Fruit fly (Drosophila melanogaster) whole organism, embryonic: ENCODE measurements around the gene CG7512.

Experiments used
- Atf3 ChIP-seq: fragments of 200-800 bp; sonication (Bioruptor generic); optimal IDR thresholded peaks from 3 replicates; lab custom pipeline; 2016; ENCODE audit warnings: missing biosample characterization, missing genetic modification characterization
- Atf6 ChIP-seq: fragments of 200-800 bp; sonication (Bioruptor generic); IDR thresholded peaks from 2 replicates; pipeline ENCODE4 v1.3.6; 2022; ENCODE audit warnings: missing biosample characterization, missing genetic modification characterization
- Awh ChIP-seq: fragments of 200-800 bp; sonication (Bioruptor generic); IDR thresholded peaks from 2 replicates; pipeline ENCODE4, ENCODE4 v1.3.6; 2022; ENCODE audit warnings: missing biosample characterization, missing genetic modification characterization
- B-H2 ChIP-seq: fragments of 200-800 bp; sonication (Bioruptor generic); optimal IDR thresholded peaks from 2 replicates; lab custom pipeline; 2018; ENCODE audit warnings: missing biosample characterization, mild to moderate bottlenecking, missing genetic modification characterization
- C15 ChIP-seq: fragments of 200-800 bp; sonication (Bioruptor generic); IDR thresholded peaks from 3 replicates; pipeline ENCODE4 v1.3.6; 2022; ENCODE audit warnings: missing biosample characterization, missing genetic modification characterization
- CG1024 ChIP-seq: fragments of 200-800 bp; sonication (Bioruptor generic); IDR thresholded peaks from 2 replicates; pipeline ENCODE4 v1.3.6; 2022; ENCODE audit warnings: missing biosample characterization, missing genetic modification characterization
- CG10267 ChIP-seq: fragments of 200-800 bp; sonication (Bioruptor generic); optimal IDR thresholded peaks from 2 replicates; lab custom pipeline; 2018; ENCODE audit warnings: missing biosample characterization, mild to moderate bottlenecking, missing genetic modification characterization, moderate library complexity
- CG11085 ChIP-seq: fragments of 200-800 bp; sonication (Bioruptor generic); IDR thresholded peaks from 2 replicates; pipeline ENCODE4 v1.3.6; 2022; ENCODE audit warnings: missing biosample characterization, missing genetic modification characterization
- CG11398 ChIP-seq: fragments of 200-800 bp; sonication (Bioruptor generic); optimal IDR thresholded peaks from 2 replicates; lab custom pipeline; 2016; ENCODE audit warnings: missing biosample characterization, missing genetic modification characterization
- CG12071 ChIP-seq: fragments of 200-800 bp; sonication (Bioruptor generic); optimal IDR thresholded peaks from 3 replicates; lab custom pipeline; 2018; ENCODE audit warnings: missing biosample characterization, mild to moderate bottlenecking, missing genetic modification characterization
- CG12219 ChIP-seq: fragments of 200-800 bp; sonication (Bioruptor generic); optimal IDR thresholded peaks from 3 replicates; lab custom pipeline; 2018; ENCODE audit warnings: missing biosample characterization, mild to moderate bottlenecking, missing genetic modification characterization
- CG12236 ChIP-seq: fragments of 200-800 bp; sonication (Bioruptor generic); optimal IDR thresholded peaks from 2 replicates; lab custom pipeline; 2016; ENCODE audit warnings: missing biosample characterization, missing genetic modification characterization
- CG13775 ChIP-seq: fragments of 200-800 bp; sonication (Bioruptor generic); optimal IDR thresholded peaks from 3 replicates; lab custom pipeline; 2017; ENCODE audit warnings: missing biosample characterization, mild to moderate bottlenecking, missing genetic modification characterization
- CG13894 ChIP-seq: fragments of 200-800 bp; sonication (Bioruptor generic); optimal IDR thresholded peaks from 3 replicates; lab custom pipeline; 2018; ENCODE audit warnings: missing biosample characterization, mild to moderate bottlenecking, missing genetic modification characterization, moderate library complexity
- CG14014 ChIP-seq: fragments of 200-800 bp; sonication (Bioruptor generic); IDR thresholded peaks from 2 replicates; pipeline ENCODE4 v1.3.6; 2022; ENCODE audit warnings: missing biosample characterization, missing genetic modification characterization
- CG17829 ChIP-seq: fragments of 200-800 bp; optimal IDR thresholded peaks from 2 replicates; lab custom pipeline; 2019; ENCODE audit warnings: missing biosample characterization, mild to moderate bottlenecking, missing genetic modification characterization, moderate library complexity
- CG18262 ChIP-seq: fragments of 200-800 bp; optimal IDR thresholded peaks from 3 replicates; lab custom pipeline; 2019; ENCODE audit warnings: missing biosample characterization, mild to moderate bottlenecking, missing genetic modification characterization, moderate library complexity
- CG18619 ChIP-seq: fragments of 200-800 bp; sonication (Bioruptor generic); optimal IDR thresholded peaks from 3 replicates; lab custom pipeline; 2017; ENCODE audit warnings: missing biosample characterization, mild to moderate bottlenecking, missing genetic modification characterization
- CG2678 ChIP-seq: fragments of 200-800 bp; sonication (Bioruptor generic); optimal IDR thresholded peaks from 3 replicates; lab custom pipeline; 2019; ENCODE audit warnings: missing biosample characterization, mild to moderate bottlenecking, missing genetic modification characterization, moderate library complexity
- CG30020 ChIP-seq: fragments of 200-800 bp; optimal IDR thresholded peaks from 2 replicates; lab custom pipeline; 2019; ENCODE audit warnings: missing biosample characterization, mild to moderate bottlenecking, missing genetic modification characterization, moderate library complexity
- CG30403 ChIP-seq: fragments of 200-800 bp; sonication (Bioruptor generic); optimal IDR thresholded peaks from 3 replicates; lab custom pipeline; 2016; ENCODE audit warnings: missing biosample characterization, missing genetic modification characterization
- CG31224 ChIP-seq: fragments of 200-800 bp; sonication (Bioruptor generic); IDR thresholded peaks from 2 replicates; pipeline ENCODE4 v1.3.6; 2022; ENCODE audit warnings: missing biosample characterization, missing genetic modification characterization
- CG4617 ChIP-seq: fragments of 200-800 bp; sonication (Bioruptor generic); optimal IDR thresholded peaks from 3 replicates; lab custom pipeline; 2016; ENCODE audit warnings: missing biosample characterization, missing genetic modification characterization, borderline replicate concordance
- CG6765 ChIP-seq: fragments of 200-800 bp; sonication (Bioruptor generic); optimal IDR thresholded peaks from 3 replicates; lab custom pipeline; 2017; ENCODE audit warnings: missing biosample characterization, mild to moderate bottlenecking, missing genetic modification characterization
- CG8388 ChIP-seq: fragments of 200-800 bp; sonication (Bioruptor generic); optimal IDR thresholded peaks from 2 replicates; lab custom pipeline; 2019; ENCODE audit warnings: missing biosample characterization, mild to moderate bottlenecking, missing genetic modification characterization, moderate library complexity
- CG8765 ChIP-seq: fragments of 200-800 bp; sonication (Bioruptor generic); IDR thresholded peaks from 2 replicates; pipeline ENCODE4 v1.3.6; 2022; ENCODE audit warnings: missing biosample characterization, missing genetic modification characterization
- CHES-1-like ChIP-seq: fragments of 200-800 bp; sonication (Bioruptor generic); optimal IDR thresholded peaks from 2 replicates; lab custom pipeline; 2016; ENCODE audit warnings: missing biosample characterization, missing genetic modification characterization
- CrebB ChIP-seq: fragments of 200-800 bp; sonication (Bioruptor generic); optimal IDR thresholded peaks from 3 replicates; lab custom pipeline; 2018; ENCODE audit warnings: missing biosample characterization, mild to moderate bottlenecking, missing genetic modification characterization
- D19A ChIP-seq: fragments of 200-800 bp; optimal IDR thresholded peaks from 3 replicates; lab custom pipeline; 2019; ENCODE audit warnings: missing biosample characterization, mild to moderate bottlenecking, missing genetic modification characterization, moderate library complexity
- Elba2 ChIP-seq: fragments of 200-800 bp; sonication (Bioruptor generic); optimal IDR thresholded peaks from 3 replicates; lab custom pipeline; 2016; ENCODE audit warnings: missing biosample characterization, missing genetic modification characterization
- Gsc ChIP-seq: fragments of 200-800 bp; sonication (Bioruptor generic); IDR thresholded peaks from 2 replicates; pipeline ENCODE4 v1.3.6; 2022; ENCODE audit warnings: missing biosample characterization, missing genetic modification characterization
- H2.0 ChIP-seq: fragments of 200-800 bp; sonication (Bioruptor generic); IDR thresholded peaks from 2 replicates; pipeline ENCODE4 v1.3.6; 2022; ENCODE audit warnings: missing biosample characterization, missing genetic modification characterization
- HLH3B ChIP-seq: fragments of 200-800 bp; sonication (Bioruptor generic); IDR thresholded peaks from 2 replicates; pipeline ENCODE4 v1.3.6; 2022; ENCODE audit warnings: missing biosample characterization, missing genetic modification characterization
- Hey ChIP-seq: fragments of 200-800 bp; sonication (Bioruptor generic); optimal IDR thresholded peaks from 3 replicates; lab custom pipeline; 2018; ENCODE audit warnings: missing biosample characterization, mild to moderate bottlenecking, missing genetic modification characterization
- Hr51 ChIP-seq, 2 experiments: fragments of 200-800 bp; sonication (Bioruptor generic); optimal IDR thresholded peaks; 2 replicates in 1 of 2; 3 replicates in 1 of 2; lab custom pipeline; 2016 to 2018; ENCODE audit warnings: missing biosample characterization in 2 of 2, missing genetic modification characterization in 2 of 2, mild to moderate bottlenecking in 1 of 2, moderate library complexity in 1 of 2
- Med ChIP-seq: fragments of 200-800 bp; sonication (Bioruptor generic); peaks from one replicate; lab custom pipeline; 2016; ENCODE audit warnings: missing biosample characterization, missing genetic modification characterization, mild to moderate bottlenecking, inconsistent platforms, moderate library complexity
- Mes4 ChIP-seq: fragments of 200-800 bp; sonication (Bioruptor generic); optimal IDR thresholded peaks from 2 replicates; lab custom pipeline; 2016; ENCODE audit warnings: missing biosample characterization, missing genetic modification characterization
- Optix ChIP-seq: fragments of 200-800 bp; sonication (Bioruptor generic); IDR thresholded peaks from 3 replicates; pipeline ENCODE4 v1.3.6; 2022; ENCODE audit warnings: missing biosample characterization, missing genetic modification characterization
- Ptx1 ChIP-seq: fragments of 200-800 bp; sonication (Bioruptor generic); IDR thresholded peaks from 2 replicates; pipeline ENCODE4 v1.3.6; 2022; ENCODE audit warnings: missing biosample characterization, missing genetic modification characterization
- bbx ChIP-seq: fragments of 200-800 bp; sonication (Bioruptor generic); IDR thresholded peaks from 2 replicates; pipeline ENCODE4 v1.3.6; 2022; ENCODE audit warnings: missing biosample characterization, missing genetic modification characterization; ENCODE audit not compliant: partially characterized antibody
- bigmax ChIP-seq: fragments of 200-800 bp; sonication (Bioruptor generic); optimal IDR thresholded peaks from 2 replicates; lab custom pipeline; 2018; ENCODE audit warnings: missing biosample characterization, mild to moderate bottlenecking, missing genetic modification characterization
- cad ChIP-seq: fragments of >200 bp; optimal IDR thresholded peaks from 2 replicates; lab custom pipeline; 2017; ENCODE audit warnings: missing biosample characterization, missing genetic modification characterization
- caup ChIP-seq: fragments of 200-800 bp; sonication (Bioruptor generic); optimal IDR thresholded peaks from 3 replicates; lab custom pipeline; 2017; ENCODE audit warnings: missing biosample characterization, mild to moderate bottlenecking, missing genetic modification characterization, moderate library complexity; ENCODE audit not compliant: severe bottlenecking
- crp ChIP-seq, 2 experiments: fragments of 200-800 bp; sonication (Bioruptor generic); optimal IDR thresholded peaks; 2 replicates in 1 of 2; 3 replicates in 1 of 2; lab custom pipeline; 2017; ENCODE audit warnings: missing biosample characterization in 2 of 2, missing genetic modification characterization in 2 of 2, mild to moderate bottlenecking in 1 of 2, moderate library complexity in 1 of 2
- cwo ChIP-seq: fragments of 200-800 bp; sonication (Bioruptor generic); optimal IDR thresholded peaks from 3 replicates; lab custom pipeline; 2017; ENCODE audit warnings: missing biosample characterization, missing genetic modification characterization, mild to moderate bottlenecking, moderate library complexity, missing genetic modification reagents
- da ChIP-seq: fragments of 200-800 bp; sonication (Bioruptor generic); optimal IDR thresholded peaks from 2 replicates; lab custom pipeline; 2016; ENCODE audit warnings: missing biosample characterization, missing genetic modification characterization
- fru ChIP-seq: fragments of >200 bp; optimal IDR thresholded peaks from 2 replicates; lab custom pipeline; 2017
- ind ChIP-seq: fragments of 200-800 bp; sonication (Bioruptor generic); optimal IDR thresholded peaks from 3 replicates; lab custom pipeline; 2016; ENCODE audit warnings: missing biosample characterization, missing genetic modification characterization
- kay ChIP-seq: fragments of 200-800 bp; sonication (Bioruptor generic); optimal IDR thresholded peaks from 2 replicates; lab custom pipeline; 2016; ENCODE audit warnings: missing biosample characterization, missing genetic modification characterization
- sr ChIP-seq: fragments of 200-800 bp; sonication (Bioruptor generic); IDR thresholded peaks from 3 replicates; pipeline ENCODE4 v1.3.6; 2022; ENCODE audit warnings: missing biosample characterization, missing genetic modification characterization
- stc ChIP-seq: fragments of 200-800 bp; sonication (Bioruptor generic); IDR thresholded peaks from 2 replicates; pipeline ENCODE4 v1.3.6; 2022; ENCODE audit warnings: missing biosample characterization, missing genetic modification characterization
- trh ChIP-seq: fragments of 200-800 bp; sonication (Bioruptor generic); optimal IDR thresholded peaks from 2 replicates; lab custom pipeline; 2016; ENCODE audit warnings: missing biosample characterization, missing genetic modification characterization
- zfh2 ChIP-seq: fragments of 200-800 bp; sonication (Bioruptor generic); optimal IDR thresholded peaks from 2 replicates; lab custom pipeline; 2016; ENCODE audit warnings: missing biosample characterization, missing genetic modification characterization

The CG7512 gene

DNA sequence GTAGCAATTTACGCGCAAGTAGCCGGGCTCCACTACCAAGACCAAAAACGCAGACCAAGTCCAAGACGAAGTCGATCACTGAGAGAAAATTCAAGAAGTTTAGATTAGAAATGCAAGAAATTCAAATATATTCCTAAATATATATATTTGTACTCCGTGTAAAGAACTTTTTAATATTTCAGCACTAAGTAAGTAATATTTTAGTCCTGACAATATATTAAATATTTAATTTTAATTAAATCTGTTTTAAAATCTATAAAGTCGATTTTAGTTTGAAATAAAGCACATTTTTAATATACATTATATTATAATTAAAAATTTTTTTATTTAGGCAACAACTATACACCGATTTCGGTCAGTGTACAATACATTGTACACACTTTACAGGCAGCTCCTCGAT is 46.5 kb upstream of the CG7512 start (continued):
- TF ChIP-seq Mes4 (GFP tag; lab: Kevin White, UChicago) (no peak), caup (GFP tag; lab: Kevin White, UChicago) (peak; percentile 7), HLH3B (no peak), Optix (no peak), CG13775 (GFP tag; lab: Kevin White, UChicago) (peak; percentile 34), Gsc (GFP tag; lab: Robert Waterston, UW) (no peak), CG18262 (tag; lab: Kevin White, UChicago) (peak; percentile 66), CG8765 (GFP tag; lab: Robert Waterston, UW) (no peak), CG12236 (no peak), CG11398 (GFP tag; lab: Kevin White, UChicago) (no peak), CG1024 (GFP tag; lab: Robert Waterston, UW) (no peak), ind (no peak), C15 (GFP tag; lab: Robert Waterston, UW) (no peak), fru (lab: Kevin White, UChicago) (no peak), B-H2 (GFP tag; lab: Kevin White, UChicago) (no peak), CG13894 (tag; lab: Kevin White, UChicago) (no peak), CG4617 (no peak), cad (no peak), Awh (no peak), kay (no peak), CG17829 (tag; lab: Kevin White, UChicago) (peak; percentile 43), trh (GFP tag; lab: Kevin White, UChicago) (no peak), CG18619 (GFP tag; lab: Kevin White, UChicago) (no peak), sr (GFP tag; lab: Robert Waterston, UW) (no peak), CG30020 (tag; lab: Kevin White, UChicago) (no peak), da (GFP tag; lab: Kevin White, UChicago) (no peak), stc (GFP tag; lab: Robert Waterston, UW) (no peak), bbx (GFP tag; lab: Robert Waterston, UW) (no peak), cwo (peak; percentile 14), CG12071 (no peak), CG12219 (GFP tag; lab: Kevin White, UChicago) (no peak), Med (GFP tag; lab: Kevin White, UChicago) (no peak), Atf6 (GFP tag; lab: Robert Waterston, UW) (no peak), Hey (tag; lab: Kevin White, UChicago) (no peak), Atf3 (GFP tag; lab: Kevin White, UChicago) (no peak), CG11085 (GFP tag; lab: Robert Waterston, UW) (no peak), D19A (tag; lab: Kevin White, UChicago) (peak; percentile 39), CG30403 (peak; percentile 12), CG8388 (peak; percentile 30), CG10267 (tag; lab: Kevin White, UChicago) (peak; percentile 35), CG6765 (GFP tag; lab: Kevin White, UChicago) (no peak), CHES-1-like (no peak), CG2678 (peak; percentile 71), H2.0 (GFP tag; lab: Robert Waterston, UW) (no peak), bigmax (GFP tag; lab: Kevin White, UChicago) (no peak), CG31224 (GFP tag; lab: Robert Waterston, UW) (no peak), Ptx1 (GFP tag; lab: Robert Waterston, UW) (0 out of 2 replicates have a peak, but pooled peaks have one; percentile 22), zfh2 (GFP tag; lab: Kevin White, UChicago) (no peak), CG14014 (GFP tag; lab: Robert Waterston, UW) (no peak), crp (GFP tag; optimal IDR thresholded peaks at IDR 0.05; lab: Kevin White, UChicago) (no peak), Elba2 (no peak), CrebB (no peak), Hr51 (GFP tag; optimal IDR thresholded peaks at IDR 0.05; lab: Kevin White, UChicago) (peak in 1 of 2 experiments; percentile 68)
